Worm (Caenorhabditis elegans) whole organism, young adult: ENCODE results near the gene abcf-2.

Experiments
- C06A6.2 ChIP-seq: fragments of 200-800 bp; sonication (Bioruptor generic); conservative IDR thresholded peaks from 2 replicates; pipeline ENCODE4 v1.3.6; 2022; ENCODE audit warnings: missing genetic modification characterization, missing compliant biosample characterization
- C17E4.6 ChIP-seq: fragments of 200-800 bp; sonication (Bioruptor generic); IDR thresholded peaks from 2 replicates; pipeline ENCODE4 v1.3.6; 2022; ENCODE audit warnings: missing genetic modification reagents, missing genetic modification characterization, missing compliant biosample characterization
- D2030.7 ChIP-seq: fragments of 200-800 bp; sonication (Bioruptor generic); IDR thresholded peaks from 2 replicates; pipeline ENCODE4 v1.3.6; 2022; ENCODE audit warnings: missing genetic modification reagents, missing genetic modification characterization, missing compliant biosample characterization
- F10E7.11 ChIP-seq: sonication (generic microtip); optimal IDR thresholded peaks from 2 replicates; lab custom pipeline; 2017; ENCODE audit warnings: mild to moderate bottlenecking, missing genetic modification characterization, moderate library complexity, missing compliant biosample characterization
- F33H1.4 ChIP-seq: fragments of 200-800 bp; sonication (Bioruptor generic); IDR thresholded peaks from 2 replicates; pipeline ENCODE4 v1.3.6; 2022; ENCODE audit warnings: missing genetic modification reagents, missing genetic modification characterization, missing compliant biosample characterization
- F37B4.10 ChIP-seq: fragments of 200-800 bp; sonication (Bioruptor generic); IDR thresholded peaks from 2 replicates; pipeline ENCODE4 v1.3.6; 2022; ENCODE audit warnings: missing genetic modification characterization, missing compliant biosample characterization
- F49E8.2 ChIP-seq: sonication (generic microtip); optimal IDR thresholded peaks from 3 replicates; lab custom pipeline; 2017; ENCODE audit warnings: missing genetic modification characterization, mild to moderate bottlenecking, missing compliant biosample characterization, antibody characterized with exemption, moderate library complexity; ENCODE audit not compliant: insufficient read depth
- F52B5.7 ChIP-seq: sonication (generic microtip); optimal IDR thresholded peaks from 2 replicates; lab custom pipeline; 2016; ENCODE audit warnings: mild to moderate bottlenecking, missing genetic modification characterization, missing compliant biosample characterization
- K11D2.4 ChIP-seq: fragments of 200-800 bp; sonication (Bioruptor generic); IDR thresholded peaks from 2 replicates; pipeline ENCODE4 v1.3.6; 2022; ENCODE audit warnings: missing genetic modification reagents, missing genetic modification characterization, missing compliant biosample characterization
- K12H6.12 ChIP-seq: fragments of 200-800 bp; sonication (Bioruptor generic); optimal IDR thresholded peaks from 2 replicates; lab custom pipeline; 2018; ENCODE audit warnings: mild to moderate bottlenecking, missing genetic modification characterization, missing compliant biosample characterization
- T26A5.8 ChIP-seq: sonication (generic microtip); optimal IDR thresholded peaks from 2 replicates; lab custom pipeline; 2016; ENCODE audit warnings: missing genetic modification characterization, missing compliant biosample characterization
- Y53F4B.3 ChIP-seq: fragments of 200-800 bp; sonication (Bioruptor generic); IDR thresholded peaks from 2 replicates; pipeline ENCODE4 v1.3.6; 2022; ENCODE audit warnings: missing genetic modification reagents, missing genetic modification characterization, missing compliant biosample characterization
- Y53G8AR.9 ChIP-seq: fragments of 200-800 bp; sonication (Bioruptor generic); conservative IDR thresholded peaks from 2 replicates; pipeline ENCODE4 v1.3.6; 2022; ENCODE audit warnings: missing genetic modification reagents, missing genetic modification characterization, missing compliant biosample characterization
- Y67H2A.10 ChIP-seq: fragments of 200-800 bp; sonication (Bioruptor generic); conservative IDR thresholded peaks from 2 replicates; pipeline ENCODE4 v1.3.6; 2022; ENCODE audit warnings: missing genetic modification reagents, missing genetic modification characterization, missing compliant biosample characterization
- Y79H2A.3 ChIP-seq: fragments of 200-800 bp; sonication (Bioruptor generic); conservative IDR thresholded peaks from 2 replicates; pipeline ENCODE4 v1.3.6; 2022; ENCODE audit warnings: missing genetic modification reagents, missing genetic modification characterization, missing compliant biosample characterization
- aptf-3 ChIP-seq: fragments of 200-800 bp; sonication (Bioruptor generic); IDR thresholded peaks from 2 replicates; pipeline ENCODE4 v1.3.6; 2022; ENCODE audit warnings: missing genetic modification characterization, missing compliant biosample characterization
- atf-7 ChIP-seq: sonication (generic microtip); optimal IDR thresholded peaks from 2 replicates; lab custom pipeline; 2017; ENCODE audit warnings: mild to moderate bottlenecking, missing genetic modification characterization, missing compliant biosample characterization
- athp-1 ChIP-seq: sonication (generic microtip); optimal IDR thresholded peaks from 2 replicates; lab custom pipeline; 2017; ENCODE audit warnings: mild to moderate bottlenecking, missing genetic modification characterization, missing compliant biosample characterization
- attf-5 ChIP-seq: fragments of 200-800 bp; sonication (Bioruptor generic); optimal IDR thresholded peaks from 2 replicates; lab custom pipeline; 2018; ENCODE audit warnings: mild to moderate bottlenecking, missing genetic modification characterization, missing compliant biosample characterization
- attf-6 ChIP-seq: fragments of 200-800 bp; sonication (Bioruptor generic); IDR thresholded peaks from 2 replicates; pipeline ENCODE4 v1.3.6; 2022; ENCODE audit warnings: missing genetic modification reagents, missing genetic modification characterization, missing compliant biosample characterization
- ccch-3 ChIP-seq: fragments of 200-800 bp; sonication (Bioruptor generic); optimal IDR thresholded peaks from 2 replicates; lab custom pipeline; 2018; ENCODE audit warnings: mild to moderate bottlenecking, missing genetic modification characterization, missing compliant biosample characterization
- cebp-1 ChIP-seq, 2 experiments: fragments of 200-800 bp in 1 of 2; sonication (Bioruptor generic) in 1 of 2; sonication (generic microtip) in 1 of 2; IDR thresholded peaks in 1 of 2; optimal IDR thresholded peaks in 1 of 2; 2 replicates each; pipeline versions ENCODE4 v1.3.6 to Lab custom; 2017 to 2022; ENCODE audit warnings: missing compliant biosample characterization in 2 of 2, missing genetic modification characterization in 2 of 2, mild to moderate bottlenecking in 1 of 2, missing genetic modification reagents in 1 of 2, moderate library complexity in 1 of 2
- ceh-91 ChIP-seq: fragments of 200-800 bp; sonication (Bioruptor generic); IDR thresholded peaks from 2 replicates; pipeline ENCODE4 v1.3.6; 2022; ENCODE audit warnings: missing genetic modification reagents, missing genetic modification characterization, missing compliant biosample characterization
- dpff-1 ChIP-seq: sonication (generic microtip); optimal IDR thresholded peaks from 2 replicates; lab custom pipeline; 2017; ENCODE audit warnings: mild to moderate bottlenecking, missing genetic modification characterization, missing compliant biosample characterization
- dpl-1 ChIP-seq: fragments of 150-350 bp; optimal IDR thresholded peaks from 2 replicates; lab custom pipeline; 2014; ENCODE audit warnings: missing biosample characterization, missing genetic modification reagents, missing genetic modification characterization
- fkh-3 ChIP-seq: sonication (generic microtip); optimal IDR thresholded peaks from 2 replicates; lab custom pipeline; 2016; ENCODE audit warnings: mild to moderate bottlenecking, missing genetic modification characterization, missing compliant biosample characterization
- gei-17 ChIP-seq: fragments of 200-800 bp; sonication (Bioruptor generic); optimal IDR thresholded peaks from 2 replicates; lab custom pipeline; 2018; ENCODE audit warnings: mild to moderate bottlenecking, missing genetic modification characterization, missing compliant biosample characterization
- hlh-12 ChIP-seq: sonication (generic microtip); optimal IDR thresholded peaks from 2 replicates; lab custom pipeline; 2016; ENCODE audit warnings: missing genetic modification characterization, missing compliant biosample characterization
- hmg-1.2 ChIP-seq: fragments of 200-800 bp; sonication (Bioruptor generic); IDR thresholded peaks from 2 replicates; pipeline ENCODE4 v1.3.6; 2022; ENCODE audit warnings: missing genetic modification reagents, missing genetic modification characterization, missing compliant biosample characterization
- lin-35 ChIP-seq, 3 experiments: fragments of 150-350 bp in 2 of 3; sonication (generic microtip) in 1 of 3; optimal IDR thresholded peaks; 2 replicates each; lab custom pipeline; 2014 to 2018; ENCODE audit warnings: missing biosample characterization in 3 of 3, missing genetic modification characterization in 3 of 3, missing genetic modification reagents in 3 of 3
- madf-6 ChIP-seq: fragments of 200-800 bp; sonication (Bioruptor generic); IDR thresholded peaks from 2 replicates; pipeline ENCODE4 v1.3.6; 2022; ENCODE audit warnings: missing genetic modification reagents, missing genetic modification characterization, missing compliant biosample characterization
- mxl-1 ChIP-seq: sonication (generic microtip); optimal IDR thresholded peaks from 2 replicates; lab custom pipeline; 2016; ENCODE audit warnings: missing genetic modification characterization, missing compliant biosample characterization
- nfya-1 ChIP-seq: sonication (generic microtip); optimal IDR thresholded peaks from 2 replicates; lab custom pipeline; 2017; ENCODE audit warnings: antibody characterized with exemption, missing compliant biosample characterization, missing genetic modification characterization, borderline replicate concordance; ENCODE audit not compliant: insufficient read depth
- nfyb-1 ChIP-seq: fragments of 200-800 bp; sonication (Bioruptor generic); IDR thresholded peaks from 2 replicates; pipeline ENCODE4 v1.3.6; 2022; ENCODE audit warnings: missing genetic modification reagents, missing genetic modification characterization, missing compliant biosample characterization
- nhr-80 ChIP-seq: sonication (generic microtip); optimal IDR thresholded peaks from 2 replicates; lab custom pipeline; 2016; ENCODE audit warnings: missing genetic modification characterization, missing compliant biosample characterization
- pbrm-1 ChIP-seq: fragments of 200-800 bp; sonication (Bioruptor generic); IDR thresholded peaks from 2 replicates; pipeline ENCODE4 v1.3.6; 2022; ENCODE audit warnings: missing genetic modification reagents, missing genetic modification characterization, missing compliant biosample characterization
- pha-4 ChIP-seq: fragments of 150-350 bp; sonication (generic microtip); optimal IDR thresholded peaks from 2 replicates; lab custom pipeline; 2014; ENCODE audit warnings: missing biosample characterization, missing genetic modification reagents, missing genetic modification characterization
- rec-8 ChIP-seq, 2 experiments: sonication (generic microtip); optimal IDR thresholded peaks; 2 replicates each; lab custom pipeline; 2016; ENCODE audit warnings: mild to moderate bottlenecking in 2 of 2, missing genetic modification characterization in 2 of 2, missing genetic modification reagents in 2 of 2, missing genotype in 2 of 2, missing biosample characterization in 1 of 2, missing compliant biosample characterization in 1 of 2, moderate library complexity in 1 of 2
- repo-1 ChIP-seq: sonication (generic microtip); optimal IDR thresholded peaks from 2 replicates; lab custom pipeline; 2017; ENCODE audit warnings: mild to moderate bottlenecking, missing genetic modification characterization, missing compliant biosample characterization
- sdz-38 ChIP-seq: sonication (generic microtip); optimal IDR thresholded peaks from 2 replicates; lab custom pipeline; 2016; ENCODE audit warnings: missing genotype, missing genetic modification characterization, missing compliant biosample characterization
- snpc-1.1 ChIP-seq: sonication (generic microtip); optimal IDR thresholded peaks from 2 replicates; lab custom pipeline; 2017; ENCODE audit warnings: missing genetic modification characterization, mild to moderate bottlenecking, missing compliant biosample characterization, antibody characterized with exemption, moderate library complexity, missing genotype, missing genetic modification reagents; ENCODE audit not compliant: insufficient read depth
- somi-1 ChIP-seq: fragments of 200-800 bp; sonication (Bioruptor generic); optimal IDR thresholded peaks from 2 replicates; lab custom pipeline; 2018; ENCODE audit warnings: mild to moderate bottlenecking, missing genetic modification characterization, missing compliant biosample characterization
- sptf-2 ChIP-seq: fragments of 200-800 bp; sonication (Bioruptor generic); optimal IDR thresholded peaks from 2 replicates; lab custom pipeline; 2018; ENCODE audit warnings: mild to moderate bottlenecking, missing genetic modification characterization, missing compliant biosample characterization
- tbp1 ChIP-seq: fragments of 200-800 bp; sonication (Bioruptor generic); optimal IDR thresholded peaks from 2 replicates; lab custom pipeline; 2018; ENCODE audit warnings: mild to moderate bottlenecking, missing genetic modification characterization, missing compliant biosample characterization
- tlf-1 ChIP-seq: fragments of 200-800 bp; sonication (Bioruptor generic); optimal IDR thresholded peaks from 2 replicates; lab custom pipeline; 2018; ENCODE audit warnings: mild to moderate bottlenecking, missing genetic modification characterization, missing compliant biosample characterization
- unc-62 ChIP-seq: fragments of 150-350 bp; optimal IDR thresholded peaks from 2 replicates; lab custom pipeline; 2014; ENCODE audit warnings: missing biosample characterization, missing genetic modification reagents, missing genetic modification characterization
- ztf-25 ChIP-seq: fragments of 200-800 bp; sonication (Bioruptor generic); IDR thresholded peaks from 2 replicates; pipeline ENCODE4 v1.3.6; 2022; ENCODE audit warnings: missing genetic modification reagents, missing genetic modification characterization, missing compliant biosample characterization
- ztf-28 ChIP-seq: fragments of 200-800 bp; sonication (Bioruptor generic); IDR thresholded peaks from 2 replicates; pipeline ENCODE4 v1.3.6; 2022; ENCODE audit warnings: missing genetic modification reagents, missing genetic modification characterization, missing compliant biosample characterization
- ztf-3 ChIP-seq: fragments of 200-800 bp; sonication (Bioruptor generic); optimal IDR thresholded peaks from 2 replicates; lab custom pipeline; 2018; ENCODE audit warnings: mild to moderate bottlenecking, missing genetic modification characterization, missing compliant biosample characterization

Gene abcf-2

DNA sequence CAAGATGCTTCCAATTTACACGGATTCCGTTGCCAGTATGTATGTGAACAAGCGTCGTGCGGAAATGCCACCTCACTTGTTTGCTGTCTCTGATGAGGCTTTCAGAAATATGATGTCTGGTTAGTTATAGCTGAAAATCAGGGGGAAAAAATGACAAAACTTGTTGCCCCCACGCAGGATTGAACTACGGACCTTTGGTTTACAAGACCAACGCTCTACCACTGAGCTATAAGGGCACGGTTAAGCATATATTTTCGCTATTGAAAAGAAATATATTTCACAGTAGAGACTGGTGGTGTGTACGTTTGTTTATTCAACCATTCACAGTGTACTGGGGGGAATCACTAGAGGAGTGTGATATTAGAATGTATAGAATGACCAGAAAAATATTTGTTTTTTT, 50.8 kb downstream of the abcf-2 start (continued):
- no peak for TF ChIP-seq cebp-1 (GFP tag; IDR thresholded peaks at IDR 0.05; lab: Robert Waterston, UW)
- TF ChIP-seq cebp-1 (tag; optimal IDR thresholded peaks at IDR 0.05; lab: Kevin White, UChicago) = no peak
- no peak for TF ChIP-seq lin-35 (GFP tag; optimal IDR thresholded peaks at IDR 0.05; lab: Kevin White, UChicago)
- no peak for TF ChIP-seq mxl-1 (tag; lab: Kevin White, UChicago)
- TF ChIP-seq Y67H2A.10 = no peak
- no peak for TF ChIP-seq K12H6.12 (tag; lab: Kevin White, UChicago)
- TF ChIP-seq unc-62 (GFP tag; lab: Kevin White, UChicago) = no peak
- TF ChIP-seq ztf-25 (GFP tag; lab: Robert Waterston, UW) = no peak
- TF ChIP-seq Y79H2A.3 (GFP tag; lab: Robert Waterston, UW) = no peak
- TF ChIP-seq atf-7 = no peak
- TF ChIP-seq F49E8.2 (tag; lab: Kevin White, UChicago) = peak; percentile 40
- no peak for TF ChIP-seq attf-6 (GFP tag; lab: Robert Waterston, UW)
- TF ChIP-seq nfyb-1 = no peak
- TF ChIP-seq dpl-1 (GFP tag; lab: Kevin White, UChicago) = no peak
- no peak for TF ChIP-seq K11D2.4 (GFP tag; lab: Robert Waterston, UW)
- TF ChIP-seq F52B5.7 (tag; lab: Kevin White, UChicago) = peak; percentile 10
- TF ChIP-seq somi-1 (GFP tag; lab: Kevin White, UChicago) = no peak
- TF ChIP-seq ztf-28 = no peak
- TF ChIP-seq C06A6.2 (GFP tag; lab: Robert Waterston, UW) = no peak
- TF ChIP-seq repo-1 = no peak
- peak; percentile 60 for TF ChIP-seq fkh-3 (tag; lab: Kevin White, UChicago)
- TF ChIP-seq F33H1.4 (GFP tag; lab: Robert Waterston, UW) = no peak
- no peak for TF ChIP-seq ztf-3 (GFP tag; lab: Kevin White, UChicago)
- no peak for TF ChIP-seq ceh-91 (GFP tag; lab: Robert Waterston, UW)
- TF ChIP-seq hmg-1.2 (GFP tag; lab: Robert Waterston, UW) = peak; percentile 42; the same call in 1 of the 2 replicates
- no peak for TF ChIP-seq ccch-3 (GFP tag; lab: Kevin White, UChicago)
- TF ChIP-seq nhr-80 (tag; lab: Kevin White, UChicago) = peak; percentile 17
- no peak for TF ChIP-seq pha-4 (tag; lab: Kevin White, UChicago)
- no peak for TF ChIP-seq Y53F4B.3 (GFP tag; lab: Robert Waterston, UW)
- no peak for TF ChIP-seq C17E4.6 (GFP tag; lab: Robert Waterston, UW)
- no peak for TF ChIP-seq aptf-3
- TF ChIP-seq attf-5 = peak; percentile 40
- no peak for TF ChIP-seq F37B4.10 (GFP tag; lab: Robert Waterston, UW)
- TF ChIP-seq dpff-1 (tag; lab: Kevin White, UChicago) = no peak
- peak; percentile 52 for TF ChIP-seq madf-6
- no peak for TF ChIP-seq tlf-1
- TF ChIP-seq nfya-1 (tag; lab: Kevin White, UChicago) = no peak
- TF ChIP-seq athp-1 = peak; percentile 57
- TF ChIP-seq gei-17 (GFP tag; lab: Kevin White, UChicago) = no peak
- TF ChIP-seq tbp1 = peak; percentile 85
- TF ChIP-seq sptf-2 (GFP tag; lab: Kevin White, UChicago) = no peak
- TF ChIP-seq snpc-1.1 (tag; lab: Kevin White, UChicago) = no peak
- TF ChIP-seq sdz-38 (tag; lab: Kevin White, UChicago) = no peak
- TF ChIP-seq T26A5.8 (tag; lab: Kevin White, UChicago) = no peak
- no peak for TF ChIP-seq hlh-12 (tag; lab: Kevin White, UChicago)
- peak; percentile 64 for TF ChIP-seq D2030.7 (GFP tag; lab: Robert Waterston, UW)
- TF ChIP-seq rec-8 (tag; optimal IDR thresholded peaks at IDR 0.05; lab: Kevin White, UChicago) = peak; percentile 31 to 43
- no peak for TF ChIP-seq Y53G8AR.9 (GFP tag; lab: Robert Waterston, UW)
- no peak for TF ChIP-seq pbrm-1 (GFP tag; lab: Robert Waterston, UW)
- no peak for TF ChIP-seq F10E7.11 (tag; lab: Kevin White, UChicago)
